Worm (Caenorhabditis elegans) whole organism, young adult: ENCODE measurements around the gene irg-3.
"Not testable (repeated sequence)": the region's sequence is repeated elsewhere in the genome, so short reads cannot be mapped to it uniquely, and the experiment has no call there.

Experiments
- B0336.3 ChIP-seq: fragments of 200-800 bp; sonication (Bioruptor generic); IDR thresholded peaks from 2 replicates; pipeline ENCODE4 v1.3.6; 2022; ENCODE audit warnings: missing genetic modification characterization, missing compliant biosample characterization
- D2030.7 ChIP-seq: fragments of 200-800 bp; sonication (Bioruptor generic); IDR thresholded peaks from 2 replicates; pipeline ENCODE4 v1.3.6; 2022; ENCODE audit warnings: missing genetic modification reagents, missing genetic modification characterization, missing compliant biosample characterization
- F10E7.11 ChIP-seq: sonication (generic microtip); optimal IDR thresholded peaks from 2 replicates; lab custom pipeline; 2017; ENCODE audit warnings: mild to moderate bottlenecking, missing genetic modification characterization, moderate library complexity, missing compliant biosample characterization
- F52B5.7 ChIP-seq: sonication (generic microtip); optimal IDR thresholded peaks from 2 replicates; lab custom pipeline; 2016; ENCODE audit warnings: mild to moderate bottlenecking, missing genetic modification characterization, missing compliant biosample characterization
- T26A5.8 ChIP-seq: sonication (generic microtip); optimal IDR thresholded peaks from 2 replicates; lab custom pipeline; 2016; ENCODE audit warnings: missing genetic modification characterization, missing compliant biosample characterization
- attf-3 ChIP-seq: fragments of 200-800 bp; sonication (Bioruptor generic); conservative IDR thresholded peaks from 2 replicates; pipeline ENCODE4 v1.3.6; 2022; ENCODE audit warnings: missing genetic modification reagents, missing genetic modification characterization, missing compliant biosample characterization
- attf-5 ChIP-seq: fragments of 200-800 bp; sonication (Bioruptor generic); optimal IDR thresholded peaks from 2 replicates; lab custom pipeline; 2018; ENCODE audit warnings: mild to moderate bottlenecking, missing genetic modification characterization, missing compliant biosample characterization
- bed-2 ChIP-seq: fragments of 200-800 bp; sonication (Bioruptor generic); IDR thresholded peaks from 2 replicates; pipeline ENCODE4 v1.3.6; 2022; ENCODE audit warnings: missing genetic modification reagents, missing genetic modification characterization, missing compliant biosample characterization
- ceh-40 ChIP-seq: fragments of 200-800 bp; sonication (Bioruptor generic); IDR thresholded peaks from 2 replicates; pipeline ENCODE4 v1.3.6; 2022; ENCODE audit warnings: missing genetic modification characterization, missing compliant biosample characterization
- ceh-79 ChIP-seq: sonication (generic microtip); optimal IDR thresholded peaks from 2 replicates; lab custom pipeline; 2017; ENCODE audit warnings: mild to moderate bottlenecking, missing genetic modification characterization, missing compliant biosample characterization
- ceh-91 ChIP-seq: fragments of 200-800 bp; sonication (Bioruptor generic); IDR thresholded peaks from 2 replicates; pipeline ENCODE4 v1.3.6; 2022; ENCODE audit warnings: missing genetic modification reagents, missing genetic modification characterization, missing compliant biosample characterization
- dox-1 ChIP-seq: fragments of 200-800 bp; sonication (Bioruptor generic); IDR thresholded peaks from 2 replicates; pipeline ENCODE4 v1.3.6; 2022; ENCODE audit warnings: missing genetic modification reagents, missing genetic modification characterization, missing compliant biosample characterization
- egl-44 ChIP-seq: fragments of 200-800 bp; sonication (Bioruptor generic); IDR thresholded peaks from 2 replicates; pipeline ENCODE4 v1.3.6; 2022; ENCODE audit warnings: missing genetic modification reagents, missing genetic modification characterization, missing compliant biosample characterization
- ets-4 ChIP-seq: fragments of 200-800 bp; sonication (Bioruptor generic); optimal IDR thresholded peaks from 2 replicates; lab custom pipeline; 2018; ENCODE audit warnings: mild to moderate bottlenecking, missing genetic modification characterization, missing compliant biosample characterization
- lin-26 ChIP-seq: fragments of 200-800 bp; sonication (Bioruptor generic); IDR thresholded peaks from 2 replicates; pipeline ENCODE4 v1.3.6; 2022; ENCODE audit warnings: missing genetic modification reagents, missing genetic modification characterization, missing compliant biosample characterization
- lin-35 ChIP-seq, 3 experiments: fragments of 150-350 bp in 2 of 3; sonication (generic microtip) in 1 of 3; optimal IDR thresholded peaks; 2 replicates each; lab custom pipeline; 2014 to 2018; ENCODE audit warnings: missing biosample characterization in 3 of 3, missing genetic modification characterization in 3 of 3, missing genetic modification reagents in 3 of 3
- lin-54 ChIP-seq: fragments of 200-800 bp; sonication (Bioruptor generic); optimal IDR thresholded peaks from 2 replicates; lab custom pipeline; 2018; ENCODE audit warnings: mild to moderate bottlenecking, missing genetic modification characterization, missing compliant biosample characterization
- madf-6 ChIP-seq: fragments of 200-800 bp; sonication (Bioruptor generic); IDR thresholded peaks from 2 replicates; pipeline ENCODE4 v1.3.6; 2022; ENCODE audit warnings: missing genetic modification reagents, missing genetic modification characterization, missing compliant biosample characterization
- madf-8 ChIP-seq: fragments of 200-800 bp; sonication (Bioruptor generic); conservative IDR thresholded peaks from 2 replicates; pipeline ENCODE4 v1.3.6; 2022; ENCODE audit warnings: missing genetic modification reagents, missing genetic modification characterization, missing compliant biosample characterization
- mcd-1 ChIP-seq: fragments of 200-800 bp; sonication (Bioruptor generic); IDR thresholded peaks from 2 replicates; pipeline ENCODE4 v1.3.6; 2022; ENCODE audit warnings: missing genetic modification reagents, missing genetic modification characterization, missing compliant biosample characterization
- mes-4 ChIP-seq: sonication (generic microtip); optimal IDR thresholded peaks from 2 replicates; lab custom pipeline; 2016; ENCODE audit warnings: missing genotype, missing genetic modification characterization, missing compliant biosample characterization
- mxl-1 ChIP-seq: sonication (generic microtip); optimal IDR thresholded peaks from 2 replicates; lab custom pipeline; 2016; ENCODE audit warnings: missing genetic modification characterization, missing compliant biosample characterization
- nhr-80 ChIP-seq: sonication (generic microtip); optimal IDR thresholded peaks from 2 replicates; lab custom pipeline; 2016; ENCODE audit warnings: missing genetic modification characterization, missing compliant biosample characterization
- rcor-1 ChIP-seq: fragments of 200-800 bp; sonication (Bioruptor generic); IDR thresholded peaks from 2 replicates; pipeline ENCODE4 v1.3.6; 2022; ENCODE audit warnings: missing genetic modification reagents, missing genetic modification characterization, missing compliant biosample characterization
- tbp1 ChIP-seq: fragments of 200-800 bp; sonication (Bioruptor generic); optimal IDR thresholded peaks from 2 replicates; lab custom pipeline; 2018; ENCODE audit warnings: mild to moderate bottlenecking, missing genetic modification characterization, missing compliant biosample characterization
- unc-130 ChIP-seq: sonication (generic microtip); optimal IDR thresholded peaks from 2 replicates; lab custom pipeline; 2016; ENCODE audit warnings: missing genetic modification reagents, missing genetic modification characterization, missing compliant biosample characterization
- unc-62 ChIP-seq: fragments of 150-350 bp; optimal IDR thresholded peaks from 2 replicates; lab custom pipeline; 2014; ENCODE audit warnings: missing biosample characterization, missing genetic modification reagents, missing genetic modification characterization
- zim-3 ChIP-seq: sonication (generic microtip); optimal IDR thresholded peaks from 2 replicates; lab custom pipeline; 2017; ENCODE audit warnings: mild to moderate bottlenecking, missing genetic modification characterization, moderate library complexity, missing compliant biosample characterization
- ztf-6 ChIP-seq: fragments of 200-800 bp; sonication (Bioruptor generic); IDR thresholded peaks from 2 replicates; pipeline ENCODE4 v1.3.6; 2022; ENCODE audit warnings: missing genetic modification reagents, missing genetic modification characterization, missing compliant biosample characterization

The irg-3 gene

ce11 chrV:2592173-2592676, at the start of gene irg-3:
Gene irg-3 (plus strand): TSS chrV:2592591.
- no peak for TF ChIP-seq lin-26 (GFP tag; lab: Robert Waterston, UW)
- no peak for TF ChIP-seq attf-5 (GFP tag; lab: Kevin White, UChicago)
- TF ChIP-seq dox-1 (GFP tag; lab: Robert Waterston, UW), result 0 out of 2 replicates have a peak, but pooled peaks have one; percentile 26
- peak; percentile 57 for TF ChIP-seq nhr-80 (tag; lab: Kevin White, UChicago)
- no peak for TF ChIP-seq egl-44

ce11 chrV:2561390-2561789, 31.0 kb upstream of the irg-3 start, which contains the start of gene gst-10:
Gene gst-10 (plus strand): TSS chrV:2561690.
- TF ChIP-seq mes-4 (tag; lab: Kevin White, UChicago); rcor-1 (GFP tag; lab: Robert Waterston, UW); ceh-79 (tag; lab: Kevin White, UChicago): not testable (repeated sequence)

- peak; percentile 60 for TF ChIP-seq nhr-80 (tag; lab: Kevin White, UChicago)
- no peak for TF ChIP-seq mcd-1 (GFP tag; lab: Robert Waterston, UW)
Observed at ce11 chrV:2565525-2565924, 26.9 kb upstream of the irg-3 start, which contains the start of gene Y45G12C.1. Gene Y45G12C.1 (plus strand): TSS chrV:2565683.

DNA sequence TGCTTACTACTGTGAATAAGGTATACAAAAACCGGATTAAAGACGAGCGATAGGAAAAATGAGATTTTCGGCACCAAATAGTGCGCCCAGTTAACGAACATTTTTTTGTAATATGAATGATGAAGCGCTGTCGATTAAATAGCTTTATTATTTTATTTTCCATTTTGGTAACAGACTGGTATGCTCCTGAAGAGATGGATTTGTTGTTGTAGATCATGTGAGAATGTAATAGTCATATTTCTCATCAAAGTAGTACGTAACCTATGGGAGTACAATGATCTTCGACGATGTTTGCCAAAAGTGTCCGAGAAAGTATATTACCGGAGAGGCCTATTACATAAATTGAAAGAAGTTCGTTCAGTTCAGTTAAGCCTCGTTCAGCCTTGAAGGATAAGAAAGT, 21.7 kb upstream of the irg-3 start, which contains the start of gene srj-19:
Gene srj-19, minus strand, starts transcription at position 101 of the 400 bp plus-strand sequence.
- no peak for TF ChIP-seq bed-2 (GFP tag; lab: Robert Waterston, UW)
- TF ChIP-seq B0336.3 (GFP tag; lab: Robert Waterston, UW), result no peak
- no peak for TF ChIP-seq nhr-80 (tag; lab: Kevin White, UChicago)
- TF ChIP-seq T26A5.8 (tag; lab: Kevin White, UChicago), result no peak
- no peak for TF ChIP-seq madf-8 (GFP tag; lab: Robert Waterston, UW)
- TF ChIP-seq ztf-6 (GFP tag; lab: Robert Waterston, UW), result no peak
- TF ChIP-seq attf-3, result no peak
- no peak for TF ChIP-seq dox-1 (GFP tag; lab: Robert Waterston, UW)
- no peak for TF ChIP-seq lin-35 (GFP tag; optimal IDR thresholded peaks at IDR 0.05; lab: Kevin White, UChicago)

ce11 chrV:2573108-2573507, 19.3 kb upstream of the irg-3 start, which contains the start of gene srj-20:
Gene srj-20 (minus strand): TSS chrV:2573208.
- TF ChIP-seq unc-62 (GFP tag; lab: Kevin White, UChicago) (no peak), F10E7.11 (no peak), ceh-40 (GFP tag; lab: Robert Waterston, UW) (no peak), lin-26 (GFP tag; lab: Robert Waterston, UW) (no peak), ceh-91 (GFP tag; lab: Robert Waterston, UW) (no peak), ets-4 (GFP tag; lab: Kevin White, UChicago) (no peak), mxl-1 (tag; lab: Kevin White, UChicago) (no peak), zim-3 (tag; lab: Kevin White, UChicago) (no peak), unc-130 (no peak), F52B5.7 (no peak), D2030.7 (GFP tag; lab: Robert Waterston, UW) (no peak), bed-2 (GFP tag; lab: Robert Waterston, UW) (no peak), lin-54 (no peak)

- TF ChIP-seq madf-6 (GFP tag; lab: Robert Waterston, UW), result no peak
- no peak for TF ChIP-seq tbp1 (GFP tag; lab: Kevin White, UChicago)
- TF ChIP-seq unc-62 (GFP tag; lab: Kevin White, UChicago), result no peak
Observed at ce11 chrV:2573881-2574280, 18.5 kb upstream of the irg-3 start, which contains the start of gene nhr-290. Gene nhr-290 (plus strand): TSS chrV:2574181.
